Worm (Caenorhabditis elegans) whole organism, mixed stage, embryonic: ENCODE measurements around the gene Y24F12A.1.

Source experiments
- nhr-12 ChIP-seq: fragments of 150-350 bp; optimal IDR thresholded peaks from 2 replicates; lab custom pipeline; 2014; ENCODE audit warnings: missing biosample characterization, missing genetic modification characterization
- unc-62 ChIP-seq: fragments of 150-350 bp; optimal IDR thresholded peaks from 2 replicates; lab custom pipeline; 2014; ENCODE audit warnings: missing biosample characterization, missing genetic modification reagents, missing genetic modification characterization

DNA sequence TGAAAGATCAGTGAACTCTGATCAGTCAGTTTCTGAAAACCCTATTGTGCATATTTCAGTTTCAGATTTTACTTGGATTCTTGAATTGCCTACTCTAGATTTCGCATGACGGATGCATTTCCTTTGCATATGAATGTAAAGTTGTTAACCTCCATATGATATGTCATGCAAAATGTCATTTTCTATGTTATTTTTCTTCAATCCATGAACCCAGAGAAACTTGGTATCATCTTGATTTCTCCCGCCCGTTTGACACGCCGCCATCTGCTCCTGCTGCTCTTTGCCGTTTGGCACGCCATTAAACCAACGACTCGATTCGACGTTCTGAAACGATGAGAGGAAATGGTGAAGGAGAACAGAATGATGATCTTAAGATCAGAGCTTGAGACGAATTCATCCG is 45.3 kb downstream of the Y24F12A.1 start:
- no peak for TF ChIP-seq unc-62 (GFP tag; lab: Kevin White, UChicago)
- TF ChIP-seq nhr-12 (tag; lab: Kevin White, UChicago): no peak
